Fruit fly (Drosophila melanogaster): Measurements from ENCODE around the gene RYa-R.

DNA sequence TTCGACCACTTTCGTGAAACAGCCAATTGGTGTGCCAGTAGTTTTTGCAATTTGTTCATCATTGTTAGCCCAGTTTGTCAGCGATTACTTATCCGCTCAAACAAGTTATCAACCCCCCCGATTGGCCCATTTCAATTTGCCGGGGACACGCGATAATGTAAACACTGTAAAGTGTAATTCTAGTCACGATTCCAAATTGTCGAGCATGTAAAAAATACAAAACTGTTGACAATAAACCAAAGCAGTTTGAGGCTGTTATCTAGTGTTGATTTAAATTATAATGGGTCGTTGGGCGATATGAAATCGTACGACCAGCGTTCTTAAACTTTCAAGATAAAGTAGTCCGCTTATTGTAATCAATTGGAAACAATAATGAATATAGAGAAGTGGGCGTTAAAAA, 9.3 kb upstream of the RYa-R start:
- TF ChIP-seq Poxn (GFP tag; IDR thresholded peaks at IDR 0.05) (no peak), CG11560 (tag; IDR thresholded peaks at IDR 0.05) (no peak), CG2120 (GFP tag; optimal IDR thresholded peaks at IDR 0.05) (no peak), CG10654 (GFP tag; optimal IDR thresholded peaks at IDR 0.05) (no peak), Xrp1 (GFP tag; IDR thresholded peaks at IDR 0.05) (no peak)

Data from whole organism, embryonic.